Fruit fly (Drosophila melanogaster): Measurements from ENCODE around the gene Cftr.
A peak's percentile ranks its signal among the peaks of the same experiment; 100 is the strongest.

Cftr gene

dm6 chr3R:24556554-24556953 is 12.8 kb upstream of the Cftr start:
- TF ChIP-seq CG6791 (GFP tag; IDR thresholded peaks at IDR 0.05; ENCODE audit: partially characterized antibody) = peak; percentile 79
- TF ChIP-seq CG14860 (GFP tag; IDR thresholded peaks at IDR 0.05; ENCODE audit: partially characterized antibody) = peak; percentile 47
- TF ChIP-seq amos (GFP tag; IDR thresholded peaks at IDR 0.05; ENCODE audit: partially characterized antibody) = peak; percentile 68; the same call in 1 of the 2 replicates
- peak; percentile 53; the same call in 1 of the 2 replicates for TF ChIP-seq bbx (GFP tag; IDR thresholded peaks at IDR 0.05; ENCODE audit: partially characterized antibody)
- TF ChIP-seq CG10565 (GFP tag; optimal IDR thresholded peaks at IDR 0.05) = no peak
- TF ChIP-seq vnd (GFP tag; IDR thresholded peaks at IDR 0.05; ENCODE audit: partially characterized antibody) = peak; percentile 6; the same call in 2 of the 3 replicates
- no peak for TF ChIP-seq CG14965 (GFP tag; optimal IDR thresholded peaks at IDR 0.05; ENCODE audit: borderline replicate concordance)
- no peak for TF ChIP-seq Pdp1 (GFP tag; optimal IDR thresholded peaks at IDR 0.05)
- TF ChIP-seq CG7963 (GFP tag; IDR thresholded peaks at IDR 0.05; ENCODE audit: partially characterized antibody) = peak; percentile 33; the same call in 1 of the 3 replicates
- TF ChIP-seq ind (GFP tag; optimal IDR thresholded peaks at IDR 0.05) = no peak
- no peak for TF ChIP-seq CG18262 (tag; optimal IDR thresholded peaks at IDR 0.05)
- TF ChIP-seq Opbp (GFP tag; IDR thresholded peaks at IDR 0.05; ENCODE audit: partially characterized antibody) = peak; percentile 44; the same call in 2 of the 3 replicates
- TF ChIP-seq CG7839 (tag; optimal IDR thresholded peaks at IDR 0.05) = no peak
- no peak for TF ChIP-seq otp (GFP tag; IDR thresholded peaks at IDR 0.05)
- peak; percentile 35; the same call in 1 of the 2 replicates for TF ChIP-seq ato (GFP tag; IDR thresholded peaks at IDR 0.05; ENCODE audit: partially characterized antibody)
- 0 out of 2 replicates have a peak, but pooled peaks have one; percentile 3 for TF ChIP-seq CG42726 (GFP tag; IDR thresholded peaks at IDR 0.05; ENCODE audit: partially characterized antibody)
- TF ChIP-seq gem (tag; optimal IDR thresholded peaks at IDR 0.05) = no peak
- TF ChIP-seq HLH4C (GFP tag; IDR thresholded peaks at IDR 0.05; ENCODE audit: partially characterized antibody) = peak; percentile 3; the same call in 1 of the 3 replicates
- TF ChIP-seq CG16813 (GFP tag; IDR thresholded peaks at IDR 0.05; ENCODE audit: partially characterized antibody) = peak; percentile 11
- TF ChIP-seq mld (GFP tag; IDR thresholded peaks at IDR 0.05; ENCODE audit: partially characterized antibody) = peak; percentile 92
- TF ChIP-seq bcd (GFP tag; optimal IDR thresholded peaks at IDR 0.05) = no peak
- no peak for TF ChIP-seq CG11456 (GFP tag; IDR thresholded peaks at IDR 0.05)

DNA sequence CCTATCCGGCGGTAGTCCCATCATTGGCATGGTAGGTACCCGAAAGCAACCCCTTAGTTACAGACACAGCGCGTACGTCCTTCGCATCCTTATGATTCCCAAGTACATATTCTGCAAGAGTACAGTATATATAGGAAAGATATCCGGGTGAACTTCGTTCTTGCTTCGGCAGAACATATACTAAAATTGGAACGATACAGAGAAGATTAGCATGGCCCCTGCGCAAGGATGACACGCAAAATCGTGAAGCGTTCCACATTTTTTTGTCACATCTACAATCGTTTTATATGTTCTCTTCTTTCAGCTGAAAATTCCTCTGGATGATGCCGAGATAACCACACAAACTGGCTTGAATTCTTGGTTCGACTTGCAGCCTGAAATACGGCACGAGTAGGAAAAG is 12.2 kb upstream of the Cftr start:
- TF ChIP-seq CG6791 (GFP tag; IDR thresholded peaks at IDR 0.05; ENCODE audit: partially characterized antibody) = peak; percentile 70; the same call in 1 of the 3 replicates
- TF ChIP-seq knrl (GFP tag; IDR thresholded peaks at IDR 0.05; ENCODE audit: partially characterized antibody) = 0 out of 3 replicates have a peak, but pooled peaks have one; percentile 8
- 0 out of 3 replicates have a peak, but pooled peaks have one; percentile 22 for TF ChIP-seq z (GFP tag; IDR thresholded peaks at IDR 0.05)
- no peak for TF ChIP-seq so (GFP tag; IDR thresholded peaks at IDR 0.05)
- TF ChIP-seq vnd (GFP tag; IDR thresholded peaks at IDR 0.05; ENCODE audit: partially characterized antibody) = peak; percentile 31; the same call in 2 of the 3 replicates
- TF ChIP-seq Scr (GFP tag; IDR thresholded peaks at IDR 0.05; ENCODE audit: partially characterized antibody) = peak; percentile 12; the same call in 1 of the 2 replicates
- TF ChIP-seq hb (GFP tag; IDR thresholded peaks at IDR 0.05; ENCODE audit: partially characterized antibody) = 0 out of 3 replicates have a peak, but pooled peaks have one; percentile 40
- TF ChIP-seq Doc3 (GFP tag; IDR thresholded peaks at IDR 0.05; ENCODE audit: partially characterized antibody) = peak; percentile 41; the same call in 2 of the 3 replicates
- peak; percentile 11 for TF ChIP-seq Tbp (GFP tag; optimal IDR thresholded peaks at IDR 0.05)
- TF ChIP-seq kni (GFP tag; optimal IDR thresholded peaks at IDR 0.05) = peak; percentile 41
- no peak for TF ChIP-seq jumu (GFP tag; optimal IDR thresholded peaks at IDR 0.05)
- TF ChIP-seq mld (GFP tag; IDR thresholded peaks at IDR 0.05; ENCODE audit: partially characterized antibody) = peak; percentile 57; the same call in 1 of the 3 replicates
- no peak for TF ChIP-seq ems (GFP tag; optimal IDR thresholded peaks at IDR 0.05)
- peak; percentile 27; the same call in 1 of the 3 replicates for TF ChIP-seq HLH4C (GFP tag; IDR thresholded peaks at IDR 0.05; ENCODE audit: partially characterized antibody)
- 0 out of 3 replicates have a peak, but pooled peaks have one; percentile 4 for TF ChIP-seq zfh1 (GFP tag; IDR thresholded peaks at IDR 0.05)
- peak; percentile 17 for TF ChIP-seq CG15479 (GFP tag; optimal IDR thresholded peaks at IDR 0.05)
- TF ChIP-seq CG7963 (GFP tag; IDR thresholded peaks at IDR 0.05; ENCODE audit: partially characterized antibody) = peak; percentile 54; the same call in 1 of the 3 replicates
- peak; percentile 34 for TF ChIP-seq nerfin-1 (tag; optimal IDR thresholded peaks at IDR 0.05)
- TF ChIP-seq CG16813 (GFP tag; IDR thresholded peaks at IDR 0.05; ENCODE audit: partially characterized antibody) = peak; percentile 73
- TF ChIP-seq amos (GFP tag; IDR thresholded peaks at IDR 0.05; ENCODE audit: partially characterized antibody) = peak; percentile 81; the same call in 1 of the 2 replicates
- 0 out of 2 replicates have a peak, but pooled peaks have one; percentile 24 for TF ChIP-seq nerfin-2 (GFP tag; IDR thresholded peaks at IDR 0.05; ENCODE audit: partially characterized antibody)
- no peak for TF ChIP-seq toy (GFP tag; IDR thresholded peaks at IDR 0.05)
- TF ChIP-seq crol (GFP tag; IDR thresholded peaks at IDR 0.05) = no peak
- peak; percentile 94 for TF ChIP-seq Bdp1 (GFP tag; optimal IDR thresholded peaks at IDR 0.05)
- TF ChIP-seq Opbp (GFP tag; IDR thresholded peaks at IDR 0.05; ENCODE audit: partially characterized antibody) = peak; percentile 60; the same call in 2 of the 3 replicates
- peak; percentile 61; the same call in 2 of the 3 replicates for TF ChIP-seq CG14860 (GFP tag; IDR thresholded peaks at IDR 0.05; ENCODE audit: partially characterized antibody)
- TF ChIP-seq ap (GFP tag; IDR thresholded peaks at IDR 0.05) = no peak
